Fruit fly (Drosophila melanogaster): ENCODE results near the gene cm.

cm gene

dm6 chrX:7001135-7001769 lies 9.7 kb downstream of the cm start (continued):
- no peak for TF ChIP-seq CG15073 (GFP tag; optimal IDR thresholded peaks at IDR 0.05)
- TF ChIP-seq H2.0 (GFP tag; IDR thresholded peaks at IDR 0.05): peak; percentile 46; the same call in 1 of the 2 replicates
- peak; percentile 62 for TF ChIP-seq CG7556 (GFP tag; optimal IDR thresholded peaks at IDR 0.05)
- TF ChIP-seq tgo (GFP tag; IDR thresholded peaks at IDR 0.05): peak; percentile 69
- peak; percentile 42 for TF ChIP-seq trem (tag; optimal IDR thresholded peaks at IDR 0.05)
- peak; percentile 8 for TF ChIP-seq exex (tag; optimal IDR thresholded peaks at IDR 0.05)
- no peak for TF ChIP-seq odd (GFP tag; optimal IDR thresholded peaks at IDR 0.05)
- TF ChIP-seq CG17385 (GFP tag; optimal IDR thresholded peaks at IDR 0.05): peak; percentile 50
- TF ChIP-seq Hmr (GFP tag; optimal IDR thresholded peaks at IDR 0.05): peak; percentile 37
- TF ChIP-seq CG1792 (GFP tag; optimal IDR thresholded peaks at IDR 0.05): peak; percentile 23
- peak; percentile 29 for TF ChIP-seq oc (tag; optimal IDR thresholded peaks at IDR 0.05)
- TF ChIP-seq peb (GFP tag; IDR thresholded peaks at IDR 0.05): no peak
- peak; percentile 39; the same call in 1 of the 2 replicates for TF ChIP-seq CG9932 (GFP tag; IDR thresholded peaks at IDR 0.05)
- peak; percentile 25 for TF ChIP-seq CG14710 (tag; optimal IDR thresholded peaks at IDR 0.05)
- TF ChIP-seq Dek (tag; optimal IDR thresholded peaks at IDR 0.05): peak; percentile 52
- TF ChIP-seq dysf (GFP tag; IDR thresholded peaks at IDR 0.05): peak; percentile 75
- TF ChIP-seq sob (GFP tag; IDR thresholded peaks at IDR 0.05): 0 out of 2 replicates have a peak, but pooled peaks have one; percentile 49
- TF ChIP-seq Six4 (GFP tag; optimal IDR thresholded peaks at IDR 0.05): no peak
- peak; percentile 49; the same call in 2 of the 3 replicates for TF ChIP-seq Aef1 (GFP tag; IDR thresholded peaks at IDR 0.05)
- no peak for TF ChIP-seq CG34224 (GFP tag; IDR thresholded peaks at IDR 0.05; ENCODE audit: partially characterized antibody)
- TF ChIP-seq wor (GFP tag; IDR thresholded peaks at IDR 0.05): no peak
- no peak for TF ChIP-seq gt (GFP tag; IDR thresholded peaks at IDR 0.05)
- TF ChIP-seq bab2 (GFP tag; optimal IDR thresholded peaks at IDR 0.05): peak; percentile 41
- TF ChIP-seq CG9817 (tag; optimal IDR thresholded peaks at IDR 0.05): peak; percentile 33
- TF ChIP-seq chinmo (GFP tag; IDR thresholded peaks at IDR 0.05; ENCODE audit: partially characterized antibody): peak; percentile 64; the same call in 1 of the 4 replicates
- peak; percentile 40; the same call in 1 of the 3 replicates for TF ChIP-seq ci (GFP tag; IDR thresholded peaks at IDR 0.05)
- peak; percentile 63 for TF ChIP-seq Meics (GFP tag; optimal IDR thresholded peaks at IDR 0.05)
- peak; percentile 33 for TF ChIP-seq CG8388 (GFP tag; optimal IDR thresholded peaks at IDR 0.05)
- TF ChIP-seq eve (GFP tag; optimal IDR thresholded peaks at IDR 0.05): peak in 1 of 2 experiments; percentile 42
- peak; percentile 47 for TF ChIP-seq CG12391 (tag; optimal IDR thresholded peaks at IDR 0.05)
- TF ChIP-seq CG1832 (GFP tag; optimal IDR thresholded peaks at IDR 0.05): no peak
- TF ChIP-seq Sry-δ (GFP tag; optimal IDR thresholded peaks at IDR 0.05): peak; percentile 4
- TF ChIP-seq Gug (GFP tag; IDR thresholded peaks at IDR 0.05): 0 out of 4 replicates have a peak, but pooled peaks have one; percentile 1
- TF ChIP-seq CG1024 (GFP tag; IDR thresholded peaks at IDR 0.05): peak; percentile 45
- TF ChIP-seq tin (GFP tag; optimal IDR thresholded peaks at IDR 0.05): no peak
- peak; percentile 53 for TF ChIP-seq D19A (tag; optimal IDR thresholded peaks at IDR 0.05)
- TF ChIP-seq Ada2b (GFP tag; IDR thresholded peaks at IDR 0.05): peak; percentile 30; the same call in 1 of the 2 replicates
- peak; percentile 26 for TF ChIP-seq Sox100B (GFP tag; optimal IDR thresholded peaks at IDR 0.05)
- peak; percentile 35 for TF ChIP-seq CG10543 (GFP tag; optimal IDR thresholded peaks at IDR 0.05)
- peak; percentile 66 for TF ChIP-seq CG2120 (GFP tag; optimal IDR thresholded peaks at IDR 0.05)
- TF ChIP-seq CG6654 (GFP tag; optimal IDR thresholded peaks at IDR 0.05): no peak
- peak; percentile 17 for TF ChIP-seq nmo (GFP tag; optimal IDR thresholded peaks at IDR 0.05)
- TF ChIP-seq CG3995 (GFP tag; optimal IDR thresholded peaks at IDR 0.05): no peak
- TF ChIP-seq CG2712 (tag; optimal IDR thresholded peaks at IDR 0.05): peak; percentile 72
- TF ChIP-seq insv (GFP tag; optimal IDR thresholded peaks at IDR 0.05): peak in 1 of 2 experiments; percentile 35
- peak in 1 of 2 experiments; percentile 63 for TF ChIP-seq Pdp1 (GFP tag; optimal IDR thresholded peaks at IDR 0.05)
- no peak for TF ChIP-seq repo (GFP tag; optimal IDR thresholded peaks at IDR 0.05)
- 0 out of 2 replicates have a peak, but pooled peaks have one; percentile 37 for TF ChIP-seq CG11085 (GFP tag; IDR thresholded peaks at IDR 0.05)
- no peak for TF ChIP-seq prd (optimal IDR thresholded peaks at IDR 0.05)
- TF ChIP-seq prd (GFP tag; IDR thresholded peaks at IDR 0.05): peak; percentile 56
